Worm (Caenorhabditis elegans) whole organism, early embryonic: ENCODE results near the gene cest-2.2.

ENCODE experiments used
- B0310.2 ChIP-seq: sonication (generic microtip); optimal IDR thresholded peaks from 2 replicates; lab custom pipeline; 2016; ENCODE audit warnings: mild to moderate bottlenecking, missing genetic modification characterization, missing compliant biosample characterization
- F13C5.2 ChIP-seq: sonication (generic microtip); optimal IDR thresholded peaks from 2 replicates; lab custom pipeline; 2017; ENCODE audit warnings: mild to moderate bottlenecking, missing genetic modification characterization, inconsistent platforms, missing compliant biosample characterization
- aly-1 ChIP-seq: sonication (generic microtip); optimal IDR thresholded peaks from 2 replicates; lab custom pipeline; 2016; ENCODE audit warnings: missing genetic modification characterization, missing compliant biosample characterization
- ama-1 ChIP-seq: fragments of 150-350 bp; optimal IDR thresholded peaks from 2 replicates; lab custom pipeline; 2014
- ceh-13 ChIP-seq: fragments of 200-800 bp; sonication (Bioruptor generic); optimal IDR thresholded peaks from 2 replicates; lab custom pipeline; 2018; ENCODE audit warnings: mild to moderate bottlenecking, missing genetic modification characterization, missing compliant biosample characterization
- ceh-36 ChIP-seq: sonication (generic microtip); optimal IDR thresholded peaks from 2 replicates; lab custom pipeline; 2016; ENCODE audit warnings: missing genetic modification characterization, inconsistent platforms, missing compliant biosample characterization
- ets-7 ChIP-seq: sonication (generic microtip); optimal IDR thresholded peaks from 2 replicates; lab custom pipeline; 2016; ENCODE audit warnings: missing genotype, missing genetic modification characterization, missing compliant biosample characterization
- flt-1 ChIP-seq: fragments of 200-800 bp; sonication (Bioruptor generic); IDR thresholded peaks from 2 replicates; pipeline ENCODE4 v1.3.6; 2022; ENCODE audit warnings: missing genetic modification characterization, missing compliant biosample characterization
- hmbx-1 ChIP-seq: sonication (generic microtip); optimal IDR thresholded peaks from 2 replicates; lab custom pipeline; 2016; ENCODE audit warnings: mild to moderate bottlenecking, missing genetic modification characterization, missing compliant biosample characterization
- hmg-4 ChIP-seq: fragments of 200-800 bp; sonication (Bioruptor generic); optimal IDR thresholded peaks from 2 replicates; lab custom pipeline; 2018; ENCODE audit warnings: mild to moderate bottlenecking, missing genetic modification characterization, missing compliant biosample characterization
- hnd-1 ChIP-seq: sonication (generic microtip); optimal IDR thresholded peaks from 2 replicates; lab custom pipeline; 2016; ENCODE audit warnings: missing genetic modification characterization, missing compliant biosample characterization
- pes-1 ChIP-seq: fragments of 200-800 bp; sonication (Bioruptor generic); IDR thresholded peaks from 2 replicates; pipeline ENCODE4 v1.3.6; 2022; ENCODE audit warnings: missing genetic modification reagents, missing genetic modification characterization, missing compliant biosample characterization
- scrt-1 ChIP-seq: fragments of 200-800 bp; sonication (Bioruptor generic); IDR thresholded peaks from 2 replicates; pipeline ENCODE4 v1.3.6; 2022; ENCODE audit warnings: missing genetic modification characterization, missing compliant biosample characterization
- sea-1 ChIP-seq: fragments of 200-800 bp; sonication (Bioruptor generic); conservative IDR thresholded peaks from 2 replicates; pipeline ENCODE4 v1.3.6; 2022; ENCODE audit warnings: missing genetic modification characterization, missing compliant biosample characterization
- tbx-11 ChIP-seq: fragments of 200-800 bp; sonication (Bioruptor generic); IDR thresholded peaks from 2 replicates; pipeline ENCODE4 v1.3.6; 2022; ENCODE audit warnings: missing genetic modification characterization, missing compliant biosample characterization
- tbx-37 ChIP-seq: fragments of 200-800 bp; sonication (Bioruptor generic); conservative IDR thresholded peaks from 2 replicates; pipeline ENCODE4 v1.3.6; 2022; ENCODE audit warnings: missing genetic modification reagents, missing genetic modification characterization, missing compliant biosample characterization
- tra-4 ChIP-seq: sonication (generic microtip); optimal IDR thresholded peaks from 2 replicates; lab custom pipeline; 2017; ENCODE audit warnings: missing genetic modification characterization, missing compliant biosample characterization

Gene cest-2.2

ce11 chrV:14179947-14180346 lies 4.8 kb upstream of the cest-2.2 start, which contains the start of gene ZC376.8:
Gene ZC376.8, plus strand, starts transcription at chrV:14180247.
- TF ChIP-seq scrt-1 (GFP tag; lab: Robert Waterston, UW) (no peak), hmg-4 (GFP tag; lab: Kevin White, UChicago) (no peak), ceh-36 (tag; lab: Kevin White, UChicago) (no peak)

- TF ChIP-seq ceh-13 (GFP tag; lab: Kevin White, UChicago) (no peak), aly-1 (no peak)
Measured at ce11 chrV:14177657-14178129, 2.5 kb upstream of the cest-2.2 start, which contains the start of gene ceh-74. Gene ceh-74, plus strand, starts transcription at chrV:14178079.

- TF ChIP-seq ets-7 (tag; lab: Kevin White, UChicago), result no peak
- no peak for TF ChIP-seq ceh-13 (GFP tag; lab: Kevin White, UChicago)
- TF ChIP-seq tbx-37 (GFP tag; lab: Robert Waterston, UW), result no peak
- no peak for TF ChIP-seq hnd-1
- no peak for TF ChIP-seq tbx-11 (GFP tag; lab: Robert Waterston, UW)
- no peak for TF ChIP-seq B0310.2 (tag; lab: Kevin White, UChicago)
- TF ChIP-seq flt-1 (GFP tag; lab: Robert Waterston, UW), result no peak
- no peak for TF ChIP-seq ceh-36 (tag; lab: Kevin White, UChicago)
- no peak for TF ChIP-seq F13C5.2 (tag; lab: Kevin White, UChicago)
- TF ChIP-seq ama-1 (lab: Kevin White, UChicago), result no peak
- TF ChIP-seq hmg-4 (GFP tag; lab: Kevin White, UChicago), result no peak
- TF ChIP-seq scrt-1 (GFP tag; lab: Robert Waterston, UW), result no peak
- no peak for TF ChIP-seq tra-4 (tag; lab: Kevin White, UChicago)
- TF ChIP-seq hmbx-1 (tag; lab: Kevin White, UChicago), result no peak
- TF ChIP-seq pes-1 (GFP tag; lab: Robert Waterston, UW), result no peak
Measured at ce11 chrV:14176572-14176971, 1.4 kb upstream of the cest-2.2 start.

- TF ChIP-seq ama-1 (lab: Kevin White, UChicago), result no peak
- TF ChIP-seq ceh-13 (GFP tag; lab: Kevin White, UChicago), result no peak
- no peak for TF ChIP-seq F13C5.2 (tag; lab: Kevin White, UChicago)
Measured at ce11 chrV:14171284-14171683, 3.9 kb downstream of the cest-2.2 start, which contains the start of gene cest-2.1. Gene cest-2.1, minus strand, starts transcription at chrV:14171481.

- TF ChIP-seq tbx-37 (GFP tag; lab: Robert Waterston, UW) (no peak), tra-4 (tag; lab: Kevin White, UChicago) (no peak), ceh-13 (GFP tag; lab: Kevin White, UChicago) (no peak), ets-7 (tag; lab: Kevin White, UChicago) (no peak), hnd-1 (no peak), F13C5.2 (tag; lab: Kevin White, UChicago) (no peak), ceh-36 (tag; lab: Kevin White, UChicago) (no peak), aly-1 (no peak), flt-1 (GFP tag; lab: Robert Waterston, UW) (no peak), sea-1 (GFP tag; lab: Robert Waterston, UW) (no peak), B0310.2 (tag; lab: Kevin White, UChicago) (no peak), hmg-4 (GFP tag; lab: Kevin White, UChicago) (no peak)
Measured at ce11 chrV:14167629-14168028, 7.5 kb downstream of the cest-2.2 start, which contains the start of gene ocam-1. Gene ocam-1, minus strand, starts transcription at chrV:14167729.

- TF ChIP-seq B0310.2 (tag; lab: Kevin White, UChicago) (no peak), tbx-11 (GFP tag; lab: Robert Waterston, UW) (no peak), hnd-1 (no peak), pes-1 (GFP tag; lab: Robert Waterston, UW) (no peak), F13C5.2 (tag; lab: Kevin White, UChicago) (no peak), ceh-13 (GFP tag; lab: Kevin White, UChicago) (no peak), ceh-36 (tag; lab: Kevin White, UChicago) (no peak), ama-1 (lab: Kevin White, UChicago) (no peak), flt-1 (GFP tag; lab: Robert Waterston, UW) (no peak), scrt-1 (GFP tag; lab: Robert Waterston, UW) (no peak), hmbx-1 (tag; lab: Kevin White, UChicago) (no peak), tbx-37 (GFP tag; lab: Robert Waterston, UW) (no peak)
Measured at ce11 chrV:14166630-14167029, 8.5 kb downstream of the cest-2.2 start, which contains the start of gene cest-1.1. Gene cest-1.1, minus strand, starts transcription at chrV:14166730.

- TF ChIP-seq sea-1 (GFP tag; lab: Robert Waterston, UW) (no peak), scrt-1 (GFP tag; lab: Robert Waterston, UW) (no peak), B0310.2 (tag; lab: Kevin White, UChicago) (no peak), flt-1 (GFP tag; lab: Robert Waterston, UW) (no peak), tra-4 (tag; lab: Kevin White, UChicago) (no peak), ceh-36 (tag; lab: Kevin White, UChicago) (no peak), ets-7 (tag; lab: Kevin White, UChicago) (no peak), hmbx-1 (tag; lab: Kevin White, UChicago) (no peak), hnd-1 (no peak), hmg-4 (GFP tag; lab: Kevin White, UChicago) (no peak), ceh-13 (GFP tag; lab: Kevin White, UChicago) (no peak)
Measured at ce11 chrV:14165745-14166144, 9.4 kb downstream of the cest-2.2 start.
